Worm (Caenorhabditis elegans) whole organism, young adult: ENCODE measurements around the gene hlh-10.

Source experiments
- C17E4.6 ChIP-seq: fragments of 200-800 bp; sonication (Bioruptor generic); IDR thresholded peaks from 2 replicates; pipeline ENCODE4 v1.3.6; 2022; ENCODE audit warnings: missing genetic modification reagents, missing genetic modification characterization, missing compliant biosample characterization
- D2030.7 ChIP-seq: fragments of 200-800 bp; sonication (Bioruptor generic); IDR thresholded peaks from 2 replicates; pipeline ENCODE4 v1.3.6; 2022; ENCODE audit warnings: missing genetic modification reagents, missing genetic modification characterization, missing compliant biosample characterization
- F37B4.10 ChIP-seq: fragments of 200-800 bp; sonication (Bioruptor generic); IDR thresholded peaks from 2 replicates; pipeline ENCODE4 v1.3.6; 2022; ENCODE audit warnings: missing genetic modification characterization, missing compliant biosample characterization
- F52B5.7 ChIP-seq: sonication (generic microtip); optimal IDR thresholded peaks from 2 replicates; lab custom pipeline; 2016; ENCODE audit warnings: mild to moderate bottlenecking, missing genetic modification characterization, missing compliant biosample characterization
- F55B11.4 ChIP-seq: sonication (generic microtip); optimal IDR thresholded peaks from 2 replicates; lab custom pipeline; 2016; ENCODE audit warnings: missing compliant biosample characterization, missing genetic modification characterization, borderline replicate concordance; ENCODE audit not compliant: insufficient read depth
- K11D2.4 ChIP-seq: fragments of 200-800 bp; sonication (Bioruptor generic); IDR thresholded peaks from 2 replicates; pipeline ENCODE4 v1.3.6; 2022; ENCODE audit warnings: missing genetic modification reagents, missing genetic modification characterization, missing compliant biosample characterization
- K12H6.12 ChIP-seq: fragments of 200-800 bp; sonication (Bioruptor generic); optimal IDR thresholded peaks from 2 replicates; lab custom pipeline; 2018; ENCODE audit warnings: mild to moderate bottlenecking, missing genetic modification characterization, missing compliant biosample characterization
- Y53G8AR.9 ChIP-seq: fragments of 200-800 bp; sonication (Bioruptor generic); conservative IDR thresholded peaks from 2 replicates; pipeline ENCODE4 v1.3.6; 2022; ENCODE audit warnings: missing genetic modification reagents, missing genetic modification characterization, missing compliant biosample characterization
- Y79H2A.3 ChIP-seq: fragments of 200-800 bp; sonication (Bioruptor generic); conservative IDR thresholded peaks from 2 replicates; pipeline ENCODE4 v1.3.6; 2022; ENCODE audit warnings: missing genetic modification reagents, missing genetic modification characterization, missing compliant biosample characterization
- attf-5 ChIP-seq: fragments of 200-800 bp; sonication (Bioruptor generic); optimal IDR thresholded peaks from 2 replicates; lab custom pipeline; 2018; ENCODE audit warnings: mild to moderate bottlenecking, missing genetic modification characterization, missing compliant biosample characterization
- ccch-3 ChIP-seq: fragments of 200-800 bp; sonication (Bioruptor generic); optimal IDR thresholded peaks from 2 replicates; lab custom pipeline; 2018; ENCODE audit warnings: mild to moderate bottlenecking, missing genetic modification characterization, missing compliant biosample characterization
- ceh-58 ChIP-seq: fragments of 200-800 bp; sonication (Bioruptor generic); IDR thresholded peaks from 2 replicates; pipeline ENCODE4 v1.3.6; 2022; ENCODE audit warnings: missing genetic modification characterization, missing compliant biosample characterization
- ceh-79 ChIP-seq: sonication (generic microtip); optimal IDR thresholded peaks from 2 replicates; lab custom pipeline; 2017; ENCODE audit warnings: mild to moderate bottlenecking, missing genetic modification characterization, missing compliant biosample characterization
- die-1 ChIP-seq: sonication (generic microtip); optimal IDR thresholded peaks from 2 replicates; lab custom pipeline; 2016; ENCODE audit warnings: missing genotype, mild to moderate bottlenecking, missing genetic modification characterization, missing compliant biosample characterization
- dpl-1 ChIP-seq: fragments of 150-350 bp; optimal IDR thresholded peaks from 2 replicates; lab custom pipeline; 2014; ENCODE audit warnings: missing biosample characterization, missing genetic modification reagents, missing genetic modification characterization
- egl-44 ChIP-seq: fragments of 200-800 bp; sonication (Bioruptor generic); IDR thresholded peaks from 2 replicates; pipeline ENCODE4 v1.3.6; 2022; ENCODE audit warnings: missing genetic modification reagents, missing genetic modification characterization, missing compliant biosample characterization
- hsf-1 ChIP-seq: fragments of 200-800 bp; sonication (Bioruptor generic); IDR thresholded peaks from 2 replicates; pipeline ENCODE4 v1.3.6; 2022; ENCODE audit warnings: missing genetic modification reagents, missing genetic modification characterization, missing compliant biosample characterization
- lag-1 ChIP-seq: fragments of 200-800 bp; sonication (Bioruptor generic); IDR thresholded peaks from 2 replicates; pipeline ENCODE4 v1.3.6; 2022; ENCODE audit warnings: missing genetic modification reagents, missing genetic modification characterization, missing compliant biosample characterization
- lin-26 ChIP-seq: fragments of 200-800 bp; sonication (Bioruptor generic); IDR thresholded peaks from 2 replicates; pipeline ENCODE4 v1.3.6; 2022; ENCODE audit warnings: missing genetic modification reagents, missing genetic modification characterization, missing compliant biosample characterization
- lin-40 ChIP-seq: sonication (generic microtip); optimal IDR thresholded peaks from 2 replicates; lab custom pipeline; 2016; ENCODE audit warnings: missing genetic modification characterization, mild to moderate bottlenecking, missing compliant biosample characterization, missing genotype, missing genetic modification reagents
- lin-54 ChIP-seq: fragments of 200-800 bp; sonication (Bioruptor generic); optimal IDR thresholded peaks from 2 replicates; lab custom pipeline; 2018; ENCODE audit warnings: mild to moderate bottlenecking, missing genetic modification characterization, missing compliant biosample characterization
- madf-3 ChIP-seq: fragments of 200-800 bp; sonication (Bioruptor generic); IDR thresholded peaks from 2 replicates; pipeline ENCODE4 v1.3.6; 2022; ENCODE audit warnings: missing genetic modification reagents, missing genetic modification characterization, missing compliant biosample characterization
- madf-6 ChIP-seq: fragments of 200-800 bp; sonication (Bioruptor generic); IDR thresholded peaks from 2 replicates; pipeline ENCODE4 v1.3.6; 2022; ENCODE audit warnings: missing genetic modification reagents, missing genetic modification characterization, missing compliant biosample characterization
- madf-8 ChIP-seq: fragments of 200-800 bp; sonication (Bioruptor generic); conservative IDR thresholded peaks from 2 replicates; pipeline ENCODE4 v1.3.6; 2022; ENCODE audit warnings: missing genetic modification reagents, missing genetic modification characterization, missing compliant biosample characterization
- mcd-1 ChIP-seq: fragments of 200-800 bp; sonication (Bioruptor generic); IDR thresholded peaks from 2 replicates; pipeline ENCODE4 v1.3.6; 2022; ENCODE audit warnings: missing genetic modification reagents, missing genetic modification characterization, missing compliant biosample characterization
- mes-4 ChIP-seq: sonication (generic microtip); optimal IDR thresholded peaks from 2 replicates; lab custom pipeline; 2016; ENCODE audit warnings: missing genotype, missing genetic modification characterization, missing compliant biosample characterization
- nfya-2 ChIP-seq: fragments of 200-800 bp; sonication (Bioruptor generic); IDR thresholded peaks from 2 replicates; pipeline ENCODE4 v1.3.6; 2022; ENCODE audit warnings: missing genetic modification reagents, missing genetic modification characterization, missing compliant biosample characterization
- nfyb-1 ChIP-seq: fragments of 200-800 bp; sonication (Bioruptor generic); IDR thresholded peaks from 2 replicates; pipeline ENCODE4 v1.3.6; 2022; ENCODE audit warnings: missing genetic modification reagents, missing genetic modification characterization, missing compliant biosample characterization
- nhr-120 ChIP-seq: fragments of 200-800 bp; sonication (Bioruptor generic); IDR thresholded peaks from 2 replicates; pipeline ENCODE4 v1.3.6; 2022; ENCODE audit warnings: missing genetic modification characterization, missing compliant biosample characterization
- nhr-80 ChIP-seq: sonication (generic microtip); optimal IDR thresholded peaks from 2 replicates; lab custom pipeline; 2016; ENCODE audit warnings: missing genetic modification characterization, missing compliant biosample characterization
- sdz-38 ChIP-seq: sonication (generic microtip); optimal IDR thresholded peaks from 2 replicates; lab custom pipeline; 2016; ENCODE audit warnings: missing genotype, missing genetic modification characterization, missing compliant biosample characterization
- snpc-3.4 ChIP-seq: sonication (generic microtip); optimal IDR thresholded peaks from 2 replicates; lab custom pipeline; 2017; ENCODE audit warnings: missing genetic modification characterization, mild to moderate bottlenecking, missing compliant biosample characterization, antibody characterized with exemption, moderate library complexity, missing genotype, missing genetic modification reagents
- somi-1 ChIP-seq: fragments of 200-800 bp; sonication (Bioruptor generic); optimal IDR thresholded peaks from 2 replicates; lab custom pipeline; 2018; ENCODE audit warnings: mild to moderate bottlenecking, missing genetic modification characterization, missing compliant biosample characterization
- sptf-2 ChIP-seq: fragments of 200-800 bp; sonication (Bioruptor generic); optimal IDR thresholded peaks from 2 replicates; lab custom pipeline; 2018; ENCODE audit warnings: mild to moderate bottlenecking, missing genetic modification characterization, missing compliant biosample characterization
- tbp1 ChIP-seq: fragments of 200-800 bp; sonication (Bioruptor generic); optimal IDR thresholded peaks from 2 replicates; lab custom pipeline; 2018; ENCODE audit warnings: mild to moderate bottlenecking, missing genetic modification characterization, missing compliant biosample characterization
- tlf-1 ChIP-seq: fragments of 200-800 bp; sonication (Bioruptor generic); optimal IDR thresholded peaks from 2 replicates; lab custom pipeline; 2018; ENCODE audit warnings: mild to moderate bottlenecking, missing genetic modification characterization, missing compliant biosample characterization
- unc-130 ChIP-seq: sonication (generic microtip); optimal IDR thresholded peaks from 2 replicates; lab custom pipeline; 2016; ENCODE audit warnings: missing genetic modification reagents, missing genetic modification characterization, missing compliant biosample characterization
- unc-62 ChIP-seq: fragments of 150-350 bp; optimal IDR thresholded peaks from 2 replicates; lab custom pipeline; 2014; ENCODE audit warnings: missing biosample characterization, missing genetic modification reagents, missing genetic modification characterization
- zfh-2 ChIP-seq: fragments of 200-800 bp; sonication (Bioruptor generic); conservative IDR thresholded peaks from 2 replicates; pipeline ENCODE4 v1.3.6; 2022; ENCODE audit warnings: missing genetic modification reagents, missing genetic modification characterization, missing compliant biosample characterization
- ztf-18 ChIP-seq: sonication (generic microtip); optimal IDR thresholded peaks from 2 replicates; lab custom pipeline; 2016; ENCODE audit warnings: missing genotype, mild to moderate bottlenecking, missing genetic modification characterization, missing compliant biosample characterization
- ztf-26 ChIP-seq: sonication (generic microtip); optimal IDR thresholded peaks from 2 replicates; lab custom pipeline; 2017; ENCODE audit warnings: missing genetic modification characterization, missing compliant biosample characterization
- ztf-28 ChIP-seq: fragments of 200-800 bp; sonication (Bioruptor generic); IDR thresholded peaks from 2 replicates; pipeline ENCODE4 v1.3.6; 2022; ENCODE audit warnings: missing genetic modification reagents, missing genetic modification characterization, missing compliant biosample characterization
- ztf-3 ChIP-seq: fragments of 200-800 bp; sonication (Bioruptor generic); optimal IDR thresholded peaks from 2 replicates; lab custom pipeline; 2018; ENCODE audit warnings: mild to moderate bottlenecking, missing genetic modification characterization, missing compliant biosample characterization

The hlh-10 gene

ce11 chrV:9271835-9272234, 10.2 kb downstream of the hlh-10 start:
- TF ChIP-seq sdz-38 (tag; lab: Kevin White, UChicago) (no peak), mes-4 (tag; lab: Kevin White, UChicago) (no peak), die-1 (tag; lab: Kevin White, UChicago) (no peak), nhr-120 (no peak), lin-54 (GFP tag; lab: Kevin White, UChicago) (no peak)
- TF ChIP-seq, all 124 proteins: peak for 0

- no peak for TF ChIP-seq ztf-28
- TF ChIP-seq K12H6.12, result peak; percentile 6
- peak; percentile 25 for TF ChIP-seq somi-1 (GFP tag; lab: Kevin White, UChicago)
Measured at ce11 chrV:9270442-9270841, 11.6 kb downstream of the hlh-10 start.

- TF ChIP-seq Y53G8AR.9 (GFP tag; lab: Robert Waterston, UW) (no peak), nfyb-1 (no peak), attf-5 (GFP tag; lab: Kevin White, UChicago) (no peak), Y79H2A.3 (no peak), nfya-2 (no peak)
Measured at ce11 chrV:9268202-9268601, 13.8 kb downstream of the hlh-10 start.

ce11 chrV:9266399-9266798, 15.6 kb downstream of the hlh-10 start, which contains the start of gene slc-17.7:
TSS of gene slc-17.7 (minus strand) at chrV:9266499.
- TF ChIP-seq D2030.7 (no peak), madf-6 (GFP tag; lab: Robert Waterston, UW) (no peak), F52B5.7 (tag; lab: Kevin White, UChicago) (no peak), tbp1 (GFP tag; lab: Kevin White, UChicago) (no peak), dpl-1 (GFP tag; lab: Kevin White, UChicago) (no peak), F55B11.4 (no peak), lag-1 (GFP tag; lab: Robert Waterston, UW) (no peak), lin-40 (tag; lab: Kevin White, UChicago) (no peak), F37B4.10 (GFP tag; lab: Robert Waterston, UW) (no peak), ccch-3 (GFP tag; lab: Kevin White, UChicago) (no peak), hsf-1 (no peak), nhr-120 (no peak), sptf-2 (GFP tag; lab: Kevin White, UChicago) (no peak), lin-26 (GFP tag; lab: Robert Waterston, UW) (no peak), unc-130 (GFP tag; lab: Kevin White, UChicago) (no peak), ceh-58 (GFP tag; lab: Robert Waterston, UW) (no peak), unc-62 (GFP tag; lab: Kevin White, UChicago) (no peak), nhr-80 (no peak), C17E4.6 (GFP tag; lab: Robert Waterston, UW) (no peak)
- TF ChIP-seq, all 124 proteins: peak for 0

- TF ChIP-seq tlf-1 (GFP tag; lab: Kevin White, UChicago) (no peak), nhr-80 (peak; percentile 10)
- TF ChIP-seq, all 124 proteins: peak for 1
Measured at ce11 chrV:9262708-9263107, 19.3 kb downstream of the hlh-10 start.

ce11 chrV:9261492-9261891, 20.5 kb downstream of the hlh-10 start, which contains the start of gene nhr-36:
TSS of gene nhr-36 (minus strand) at chrV:9261592.
- no peak for TF ChIP-seq F37B4.10 (GFP tag; lab: Robert Waterston, UW)
- no peak for TF ChIP-seq F55B11.4
- TF ChIP-seq ceh-79 (tag; lab: Kevin White, UChicago), result no peak
- no peak for TF ChIP-seq egl-44 (GFP tag; lab: Robert Waterston, UW)
- TF ChIP-seq ztf-26 (tag; lab: Kevin White, UChicago), result no peak
- no peak for TF ChIP-seq snpc-3.4 (tag; lab: Kevin White, UChicago)
- no peak for TF ChIP-seq K11D2.4
- no peak for TF ChIP-seq zfh-2 (GFP tag; lab: Robert Waterston, UW)
- TF ChIP-seq ceh-58 (GFP tag; lab: Robert Waterston, UW), result no peak
- no peak for TF ChIP-seq ztf-18 (tag; lab: Kevin White, UChicago)
- TF ChIP-seq hsf-1, result no peak
- TF ChIP-seq madf-8 (GFP tag; lab: Robert Waterston, UW), result no peak
- no peak for TF ChIP-seq ztf-3
- TF ChIP-seq madf-3, result no peak
- no peak for TF ChIP-seq mcd-1
